Fruit fly (Drosophila melanogaster) whole organism, wandering third instar larva: ENCODE data around the gene eIF3i.

ENCODE experiments used
- CrebA ChIP-seq: fragments of 200-800 bp; sonication (Bioruptor generic); optimal IDR thresholded peaks from 2 replicates; lab custom pipeline; 2016; ENCODE audit warnings: missing biosample characterization, mild to moderate bottlenecking, missing genetic modification characterization, borderline replicate concordance
- Dif ChIP-seq: fragments of 200-275, 200-300 bp; sonication (Bioruptor generic); optimal IDR thresholded peaks from 2 replicates; lab custom pipeline; 2018; ENCODE audit warnings: missing biosample characterization, missing genetic modification characterization; ENCODE audit not compliant: partially characterized antibody
- Vsx2 ChIP-seq: fragments of 200-300, 225-300 bp; sonication (Bioruptor generic); optimal IDR thresholded peaks from 2 replicates; lab custom pipeline; 2018; ENCODE audit warnings: missing biosample characterization, missing genetic modification characterization; ENCODE audit not compliant: partially characterized antibody
- dmrt93B ChIP-seq: fragments of 200-800 bp; sonication (Bioruptor generic); optimal IDR thresholded peaks from 2 replicates; lab custom pipeline; 2018; ENCODE audit warnings: missing biosample characterization, mild to moderate bottlenecking, missing genetic modification characterization
- foxo ChIP-seq, 2 experiments: fragments of 200-800 bp; sonication (Bioruptor generic); optimal IDR thresholded peaks; 2 replicates in 1 of 2; 3 replicates in 1 of 2; lab custom pipeline; 2016 to 2017; ENCODE audit warnings: missing biosample characterization in 2 of 2, missing genetic modification characterization in 2 of 2
- fru ChIP-seq: fragments of 200-800 bp; sonication (Bioruptor generic); optimal IDR thresholded peaks from 3 replicates; lab custom pipeline; 2016; ENCODE audit warnings: missing biosample characterization, mild to moderate bottlenecking, missing genetic modification characterization
- h ChIP-seq: fragments of 200-800 bp; sonication (Bioruptor generic); optimal IDR thresholded peaks from 3 replicates; lab custom pipeline; 2016; ENCODE audit warnings: missing biosample characterization, mild to moderate bottlenecking, missing genetic modification characterization
- pan ChIP-seq: fragments of >200 bp; optimal IDR thresholded peaks from 2 replicates; lab custom pipeline; 2017
- usp ChIP-seq: fragments of >200 bp; optimal IDR thresholded peaks from 2 replicates; lab custom pipeline; 2017; ENCODE audit warnings: missing biosample characterization, missing genetic modification characterization

DNA sequence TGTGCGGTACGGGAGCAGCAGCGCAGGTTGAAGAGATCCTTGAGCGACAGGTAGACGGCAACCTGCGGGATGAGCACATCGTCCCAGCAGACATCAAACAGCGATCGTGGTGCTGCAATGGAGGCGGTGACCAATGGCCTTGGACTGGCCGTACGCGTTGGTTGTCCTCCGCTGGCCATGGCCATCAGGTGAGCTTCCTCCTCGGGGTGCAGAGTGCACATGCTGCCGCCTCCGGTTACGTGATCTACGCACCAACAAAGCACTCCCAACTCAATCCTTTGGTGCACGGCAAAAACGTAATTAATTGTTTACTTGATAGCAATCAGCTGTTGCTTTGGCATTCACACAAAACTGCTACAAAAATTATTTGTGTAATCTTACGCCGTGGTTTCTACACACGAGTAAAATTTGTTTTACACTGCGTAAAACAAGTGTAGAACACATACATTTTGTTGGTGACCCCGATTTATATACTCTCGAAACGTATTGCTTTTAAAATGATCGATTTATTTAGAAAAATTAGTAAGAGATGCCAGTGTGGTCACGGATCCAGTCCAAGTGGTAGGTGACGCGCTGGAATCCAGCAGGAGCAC, 18.0 kb downstream of the eIF3i start, which contains the start of gene jet:
- TF ChIP-seq Dif (GFP tag; lab: Kevin White, UChicago) (no peak), CrebA (GFP tag; lab: Kevin White, UChicago) (no peak), Vsx2 (GFP tag; lab: Kevin White, UChicago) (no peak), dmrt93B (GFP tag; lab: Kevin White, UChicago) (no peak), usp (GFP tag; lab: Kevin White, UChicago) (no peak), pan (lab: Kevin White, UChicago) (no peak), fru (GFP tag; lab: Kevin White, UChicago) (no peak), h (GFP tag; lab: Kevin White, UChicago) (no peak), foxo (GFP tag; optimal IDR thresholded peaks at IDR 0.05; lab: Kevin White, UChicago) (no peak)
